Fruit fly (Drosophila melanogaster): ENCODE data around the gene CG3823.

DNA sequence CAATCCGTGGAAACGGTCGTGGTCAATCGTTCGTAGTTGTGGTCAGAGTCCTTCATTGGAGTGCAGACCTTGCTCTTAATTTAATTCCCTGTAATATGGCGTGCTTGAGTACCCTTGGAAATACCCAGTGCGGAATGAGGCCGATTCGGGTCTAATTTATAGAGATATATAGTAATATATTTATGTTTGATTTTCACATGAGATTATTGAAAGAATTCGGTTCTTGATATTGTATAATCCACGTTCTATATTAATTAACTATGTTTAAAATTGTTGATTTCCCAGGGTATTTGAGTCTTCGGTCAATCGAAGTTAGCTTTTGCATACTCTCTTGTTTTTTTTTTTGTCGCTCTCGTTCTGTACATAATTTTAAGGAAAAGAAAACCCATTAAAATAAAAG is 39.5 kb downstream of the CG3823 start:
- TF ChIP-seq CG8478 (optimal IDR thresholded peaks at IDR 0.05) (no peak), CTCF (optimal IDR thresholded peaks at IDR 0.05) (no peak)
